Worm (Caenorhabditis elegans) whole organism, mixed stage, embryonic: ENCODE measurements around the gene fbxa-90.

ENCODE experiments used
- ceh-83 ChIP-seq: fragments of 200-800 bp; sonication (Bioruptor generic); optimal IDR thresholded peaks from 2 replicates; lab custom pipeline; 2018; ENCODE audit warnings: mild to moderate bottlenecking, missing genetic modification characterization, missing compliant biosample characterization
- ham-2 ChIP-seq: fragments of 200-800 bp; sonication (Bioruptor generic); optimal IDR thresholded peaks from 2 replicates; lab custom pipeline; 2018; ENCODE audit warnings: mild to moderate bottlenecking, missing genetic modification characterization, missing compliant biosample characterization
- nhr-76 ChIP-seq: sonication (generic microtip); optimal IDR thresholded peaks from 2 replicates; lab custom pipeline; 2017; ENCODE audit warnings: missing biosample characterization, missing genetic modification characterization
- pha-4 ChIP-seq: fragments of 150-350 bp; optimal IDR thresholded peaks from 2 replicates; lab custom pipeline; 2018; ENCODE audit warnings: missing biosample characterization, missing genetic modification reagents, missing genetic modification characterization
- snpc-4 ChIP-seq: fragments of 150-350 bp; optimal IDR thresholded peaks from 2 replicates; lab custom pipeline; 2014; ENCODE audit warnings: missing biosample characterization, missing genetic modification characterization
- unc-39 ChIP-seq: fragments of 150-350 bp; optimal IDR thresholded peaks from 2 replicates; lab custom pipeline; 2014; ENCODE audit warnings: missing biosample characterization, missing genetic modification characterization
- unc-62 ChIP-seq: fragments of 150-350 bp; optimal IDR thresholded peaks from 2 replicates; lab custom pipeline; 2014; ENCODE audit warnings: missing biosample characterization, missing genetic modification reagents, missing genetic modification characterization
- zip-8 ChIP-seq: fragments of 150-350 bp; optimal IDR thresholded peaks from 2 replicates; lab custom pipeline; 2014; ENCODE audit warnings: missing biosample characterization, missing genetic modification characterization
- ztf-11 ChIP-seq: fragments of 150-350 bp; optimal IDR thresholded peaks from 2 replicates; lab custom pipeline; 2014; ENCODE audit warnings: missing biosample characterization, missing genetic modification characterization

DNA sequence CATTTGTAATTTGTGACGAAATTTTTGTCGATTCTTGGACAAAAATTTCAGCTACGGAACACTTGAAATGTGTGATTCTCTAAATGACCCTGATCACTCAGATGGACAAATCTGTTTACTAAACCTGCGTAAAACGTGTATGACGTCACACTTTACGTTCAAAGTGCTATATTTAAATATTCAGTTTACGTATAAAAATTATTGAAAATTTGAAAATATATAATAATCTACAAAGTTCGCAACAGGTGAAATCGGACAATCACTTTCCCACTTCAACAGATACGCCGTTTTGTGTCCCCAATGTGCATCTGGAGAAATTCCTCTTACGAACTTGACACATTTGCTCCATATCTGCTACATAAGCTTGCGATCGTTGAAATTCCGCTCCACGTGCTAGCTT lies 38.6 kb downstream of the fbxa-90 start, which contains the start of gene srh-131:
- TF ChIP-seq ham-2 (GFP tag; lab: Kevin White, UChicago) (no peak), nhr-76 (tag; lab: Kevin White, UChicago) (no peak), zip-8 (peak; percentile 53), pha-4 (tag; lab: Kevin White, UChicago) (no peak), ztf-11 (tag; lab: Kevin White, UChicago) (no peak), unc-39 (tag; lab: Kevin White, UChicago) (no peak), ceh-83 (GFP tag; lab: Kevin White, UChicago) (no peak), unc-62 (no peak), snpc-4 (no peak)
